Worm (Caenorhabditis elegans) whole organism, L2 larva: Measurements from ENCODE around the gene spp-9.

Experiments
- F13H6.1 ChIP-seq: sonication (generic microtip); optimal IDR thresholded peaks from 2 replicates; lab custom pipeline; 2016; ENCODE audit warnings: missing genetic modification characterization, missing compliant biosample characterization
- R02D3.7 ChIP-seq: fragments of 150-350 bp; optimal IDR thresholded peaks from 2 replicates; lab custom pipeline; 2014; ENCODE audit warnings: missing biosample characterization, missing genetic modification characterization
- Y55F3AM.14 ChIP-seq: fragments of 200-800 bp; sonication (Bioruptor generic); optimal IDR thresholded peaks from 2 replicates; lab custom pipeline; 2018; ENCODE audit warnings: mild to moderate bottlenecking, missing genetic modification characterization, missing compliant biosample characterization
- ZK546.5 ChIP-seq: sonication (generic microtip); optimal IDR thresholded peaks from 2 replicates; lab custom pipeline; 2017; ENCODE audit warnings: missing biosample characterization, missing genetic modification characterization
- alr-1 ChIP-seq: fragments of 150-350 bp; optimal IDR thresholded peaks from 2 replicates; lab custom pipeline; 2014; ENCODE audit warnings: missing biosample characterization, missing genetic modification characterization
- aly-2 ChIP-seq: fragments of 150-350 bp; optimal IDR thresholded peaks from 2 replicates; lab custom pipeline; 2014; ENCODE audit warnings: missing biosample characterization, missing genetic modification characterization
- blmp-1 ChIP-seq: sonication (generic microtip); optimal IDR thresholded peaks from 2 replicates; lab custom pipeline; 2017; ENCODE audit warnings: missing genetic modification characterization, mild to moderate bottlenecking, missing compliant biosample characterization, antibody characterized with exemption, moderate library complexity; ENCODE audit not compliant: insufficient read depth
- crh-2 ChIP-seq: sonication (generic microtip); optimal IDR thresholded peaks from 2 replicates; lab custom pipeline; 2017; ENCODE audit warnings: missing biosample characterization, missing genetic modification characterization
- dmd-4 ChIP-seq: sonication (generic microtip); optimal IDR thresholded peaks from 2 replicates; lab custom pipeline; 2017; ENCODE audit warnings: missing biosample characterization, missing genetic modification characterization
- elt-1 ChIP-seq: fragments of 150-350 bp; optimal IDR thresholded peaks from 2 replicates; lab custom pipeline; 2014; ENCODE audit warnings: missing biosample characterization, missing genetic modification characterization
- elt-3 ChIP-seq: sonication (generic microtip); optimal IDR thresholded peaks from 2 replicates; lab custom pipeline; 2017; ENCODE audit warnings: missing biosample characterization, missing genetic modification characterization
- fos-1 ChIP-seq: fragments of 150-350 bp; optimal IDR thresholded peaks from 2 replicates; lab custom pipeline; 2014; ENCODE audit warnings: missing biosample characterization, missing genetic modification characterization
- lin-11 ChIP-seq: fragments of 150-350 bp; sonication (generic microtip); optimal IDR thresholded peaks from 2 replicates; lab custom pipeline; 2014; ENCODE audit warnings: missing biosample characterization, missing genetic modification characterization, inconsistent platforms, mixed read lengths
- lin-39 ChIP-seq: fragments of 150-350 bp; optimal IDR thresholded peaks from 2 replicates; lab custom pipeline; 2014; ENCODE audit warnings: missing biosample characterization, missing genetic modification reagents, missing genetic modification characterization
- lsy-2 ChIP-seq, 2 experiments: fragments of 150-350 bp in 1 of 2; sonication (generic microtip) in 1 of 2; optimal IDR thresholded peaks; 2 replicates each; lab custom pipeline; 2014 to 2017; ENCODE audit warnings: missing biosample characterization in 2 of 2, missing genetic modification characterization in 2 of 2
- mbf-1 ChIP-seq: sonication (generic microtip); optimal IDR thresholded peaks from 2 replicates; lab custom pipeline; 2017; ENCODE audit warnings: missing biosample characterization, missing genetic modification characterization
- nhr-12 ChIP-seq: fragments of 150-350 bp; optimal IDR thresholded peaks from 2 replicates; lab custom pipeline; 2014; ENCODE audit warnings: missing biosample characterization, missing genetic modification characterization
- nhr-129 ChIP-seq: fragments of 150-350 bp; optimal IDR thresholded peaks from 2 replicates; lab custom pipeline; 2014; ENCODE audit warnings: missing biosample characterization, missing genetic modification characterization
- nhr-21 ChIP-seq: fragments of 150-350 bp; optimal IDR thresholded peaks from 2 replicates; lab custom pipeline; 2014; ENCODE audit warnings: missing biosample characterization, missing genetic modification characterization
- nhr-25 ChIP-seq: fragments of 150-350 bp; sonication (generic microtip); optimal IDR thresholded peaks from 3 replicates; lab custom pipeline; 2014; ENCODE audit warnings: missing biosample characterization, missing genetic modification characterization
- nhr-6 ChIP-seq: fragments of 150-350 bp; optimal IDR thresholded peaks from 2 replicates; lab custom pipeline; 2014; ENCODE audit warnings: missing biosample characterization, missing genetic modification characterization
- nhr-77 ChIP-seq: fragments of 150-350 bp; optimal IDR thresholded peaks from 2 replicates; lab custom pipeline; 2014; ENCODE audit warnings: missing biosample characterization, missing genetic modification characterization
- peb-1 ChIP-seq: fragments of 150-350 bp; optimal IDR thresholded peaks from 2 replicates; lab custom pipeline; 2014; ENCODE audit warnings: missing biosample characterization, missing genetic modification characterization
- skn-1 ChIP-seq: sonication (generic microtip); optimal IDR thresholded peaks from 2 replicates; lab custom pipeline; 2017; ENCODE audit warnings: missing biosample characterization, missing genetic modification characterization
- sma-3 ChIP-seq: sonication (generic microtip); optimal IDR thresholded peaks from 2 replicates; lab custom pipeline; 2016; ENCODE audit warnings: missing genetic modification reagents, missing genetic modification characterization, missing compliant biosample characterization
- sma-9 ChIP-seq, 2 experiments: fragments of 150-350 bp in 1 of 2; sonication (generic microtip) in 1 of 2; optimal IDR thresholded peaks; 2 replicates each; lab custom pipeline; 2014 to 2016; ENCODE audit warnings: missing genetic modification characterization in 2 of 2, mild to moderate bottlenecking in 1 of 2, missing biosample characterization in 1 of 2, missing compliant biosample characterization in 1 of 2, missing genetic modification reagents in 1 of 2, moderate library complexity in 1 of 2
- snpc-4 ChIP-seq: fragments of 150-350 bp; optimal IDR thresholded peaks from 2 replicates; lab custom pipeline; 2014; ENCODE audit warnings: missing biosample characterization, missing genetic modification characterization
- unc-39 ChIP-seq: fragments of 150-350 bp; optimal IDR thresholded peaks from 2 replicates; lab custom pipeline; 2014; ENCODE audit warnings: missing biosample characterization, missing genetic modification characterization
- zag-1 ChIP-seq: fragments of 150-350 bp; optimal IDR thresholded peaks from 2 replicates; lab custom pipeline; 2014; ENCODE audit warnings: missing biosample characterization, missing genetic modification characterization
- ztf-1 ChIP-seq: fragments of 200-800 bp; sonication (Bioruptor generic); conservative IDR thresholded peaks from 2 replicates; pipeline ENCODE4 v1.3.6; 2022; ENCODE audit warnings: missing genetic modification characterization, missing compliant biosample characterization
- ztf-11 ChIP-seq: sonication (generic microtip); optimal IDR thresholded peaks from 2 replicates; lab custom pipeline; 2017; ENCODE audit warnings: missing biosample characterization, missing genetic modification characterization
- ztf-4 ChIP-seq: fragments of 150-350 bp; optimal IDR thresholded peaks from 2 replicates; lab custom pipeline; 2014; ENCODE audit warnings: missing biosample characterization, missing genetic modification characterization

The spp-9 gene

ce11 chrX:11536408-11536807 lies 48.8 kb downstream of the spp-9 start, which contains the start of gene C35C5.9:
Gene C35C5.9, plus strand, starts transcription at chrX:11536568.
- TF ChIP-seq peb-1 (tag; lab: Kevin White, UChicago) = no peak
- TF ChIP-seq ZK546.5 = no peak
- TF ChIP-seq lsy-2 (tag; optimal IDR thresholded peaks at IDR 0.05; lab: Kevin White, UChicago) = no peak
- TF ChIP-seq unc-39 (tag; lab: Kevin White, UChicago) = no peak
- no peak for TF ChIP-seq snpc-4 (tag; lab: Kevin White, UChicago)
- no peak for TF ChIP-seq blmp-1 (tag; lab: Kevin White, UChicago)
- TF ChIP-seq fos-1 (tag; lab: Kevin White, UChicago) = no peak
- TF ChIP-seq lin-11 (tag; lab: Kevin White, UChicago) = no peak
- no peak for TF ChIP-seq alr-1 (tag; lab: Kevin White, UChicago)
- TF ChIP-seq R02D3.7 (tag; lab: Kevin White, UChicago) = no peak
- peak; percentile 43 for TF ChIP-seq sma-3 (GFP tag; lab: Kevin White, UChicago)
- no peak for TF ChIP-seq F13H6.1 (tag; lab: Kevin White, UChicago)
- peak; percentile 34 for TF ChIP-seq nhr-25 (tag; lab: Kevin White, UChicago)
- no peak for TF ChIP-seq aly-2
- TF ChIP-seq lin-39 (tag; lab: Kevin White, UChicago) = no peak
- no peak for TF ChIP-seq elt-1 (tag; lab: Kevin White, UChicago)
- TF ChIP-seq nhr-129 (tag; lab: Kevin White, UChicago) = peak; percentile 1
- TF ChIP-seq nhr-21 = peak; percentile 2
- no peak for TF ChIP-seq ztf-11

- no peak for TF ChIP-seq nhr-77 (tag; lab: Kevin White, UChicago)
- no peak for TF ChIP-seq elt-3 (tag; lab: Kevin White, UChicago)
- TF ChIP-seq aly-2 = no peak
- no peak for TF ChIP-seq dmd-4 (tag; lab: Kevin White, UChicago)
- no peak for TF ChIP-seq ztf-4 (tag; lab: Kevin White, UChicago)
- TF ChIP-seq nhr-6 = no peak
- TF ChIP-seq blmp-1 (tag; lab: Kevin White, UChicago) = no peak
- no peak for TF ChIP-seq skn-1
- no peak for TF ChIP-seq R02D3.7 (tag; lab: Kevin White, UChicago)
- no peak for TF ChIP-seq nhr-12 (tag; lab: Kevin White, UChicago)
- TF ChIP-seq alr-1 (tag; lab: Kevin White, UChicago) = no peak
- TF ChIP-seq snpc-4 (tag; lab: Kevin White, UChicago) = no peak
- no peak for TF ChIP-seq Y55F3AM.14 (GFP tag; lab: Kevin White, UChicago)
- TF ChIP-seq elt-1 (tag; lab: Kevin White, UChicago) = no peak
- TF ChIP-seq mbf-1 (tag; lab: Kevin White, UChicago) = no peak
- TF ChIP-seq zag-1 (tag; lab: Kevin White, UChicago) = no peak
- TF ChIP-seq sma-9 (GFP tag; optimal IDR thresholded peaks at IDR 0.05; lab: Kevin White, UChicago) = no peak
- no peak for TF ChIP-seq sma-9 (tag; optimal IDR thresholded peaks at IDR 0.05; lab: Kevin White, UChicago)
- TF ChIP-seq crh-2 = no peak
- TF ChIP-seq ztf-1 (GFP tag; lab: Robert Waterston, UW) = no peak
Measured at ce11 chrX:11537240-11537764, 49.7 kb downstream of the spp-9 start, which contains the start of gene gcp-2.2. Gene gcp-2.2, plus strand, starts transcription at chrX:11537714.
